Fruit fly (Drosophila melanogaster): ENCODE results near the gene CG42709.
A peak's percentile ranks its signal among the peaks of the same experiment; 100 is the strongest.

The CG42709 gene

DNA sequence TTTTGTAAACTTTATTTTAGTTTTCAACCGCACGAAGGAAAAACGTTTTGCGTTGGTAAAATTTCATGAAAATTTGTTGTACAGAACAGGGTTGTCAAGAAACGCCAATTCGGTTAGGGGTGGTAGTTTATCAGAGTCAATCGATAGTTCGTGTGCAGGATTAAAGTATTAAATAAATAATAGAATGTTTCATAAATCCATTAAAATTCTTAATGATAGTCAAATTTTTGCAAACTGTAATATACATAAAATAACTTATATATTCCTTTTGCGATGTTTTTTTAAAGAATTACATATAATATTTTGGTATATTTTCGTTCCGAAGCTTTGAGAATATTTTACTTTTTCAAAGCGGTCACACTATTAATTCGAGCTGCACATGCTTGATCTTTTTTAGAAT is 23.9 kb downstream of the CG42709 start, which contains the start of the genes Sf3a2 and CG42588 (continued):
- peak; percentile 64 for TF ChIP-seq CG13624 (GFP tag; optimal IDR thresholded peaks at IDR 0.05)
- TF ChIP-seq CG6683 (GFP tag; optimal IDR thresholded peaks at IDR 0.05) = no peak
- no peak for TF ChIP-seq HHEX (GFP tag; optimal IDR thresholded peaks at IDR 0.05)
- no peak for TF ChIP-seq h (optimal IDR thresholded peaks at IDR 0.05)
- TF ChIP-seq Mes4 (GFP tag; optimal IDR thresholded peaks at IDR 0.05) = no peak
- TF ChIP-seq Hey (tag; optimal IDR thresholded peaks at IDR 0.05) = no peak
- TF ChIP-seq dan (GFP tag; IDR thresholded peaks at IDR 0.05) = no peak
- TF ChIP-seq wdn (GFP tag; IDR thresholded peaks at IDR 0.05) = no peak
- no peak for TF ChIP-seq Asciz (GFP tag; optimal IDR thresholded peaks at IDR 0.05)
- no peak for TF ChIP-seq sr (GFP tag; IDR thresholded peaks at IDR 0.05)
- TF ChIP-seq Hr78 (GFP tag; optimal IDR thresholded peaks at IDR 0.05) = no peak
- TF ChIP-seq emc (GFP tag; optimal IDR thresholded peaks at IDR 0.05) = no peak
- TF ChIP-seq Eip74EF (GFP tag; optimal IDR thresholded peaks at IDR 0.05) = no peak
- no peak for TF ChIP-seq Oaz (GFP tag; IDR thresholded peaks at IDR 0.05)
- peak; percentile 57 for TF ChIP-seq CG12942 (GFP tag; optimal IDR thresholded peaks at IDR 0.05)
- no peak for TF ChIP-seq HLHmδ (GFP tag; optimal IDR thresholded peaks at IDR 0.05)
- TF ChIP-seq luna (GFP tag; optimal IDR thresholded peaks at IDR 0.05) = no peak
- TF ChIP-seq Max (GFP tag; optimal IDR thresholded peaks at IDR 0.05) = peak; percentile 73
- no peak for TF ChIP-seq CG5245 (GFP tag; optimal IDR thresholded peaks at IDR 0.05)
- TF ChIP-seq nom (GFP tag; optimal IDR thresholded peaks at IDR 0.05) = no peak
- no peak for TF ChIP-seq prd (optimal IDR thresholded peaks at IDR 0.05)
- peak; percentile 83; the same call in 2 of the 3 replicates for TF ChIP-seq prd (GFP tag; IDR thresholded peaks at IDR 0.05)
- TF ChIP-seq sc (optimal IDR thresholded peaks at IDR 0.05) = no peak
- TF ChIP-seq sc (GFP tag; optimal IDR thresholded peaks at IDR 0.05) = no peak
- TF ChIP-seq CG12219 (GFP tag; optimal IDR thresholded peaks at IDR 0.05) = no peak
- TF ChIP-seq CG2678 (tag; optimal IDR thresholded peaks at IDR 0.05) = no peak
- TF ChIP-seq CG7556 (GFP tag; optimal IDR thresholded peaks at IDR 0.05) = no peak
- TF ChIP-seq CG15011 (GFP tag; optimal IDR thresholded peaks at IDR 0.05) = no peak
- TF ChIP-seq Oli (tag; optimal IDR thresholded peaks at IDR 0.05) = no peak
- no peak for TF ChIP-seq caup (GFP tag; optimal IDR thresholded peaks at IDR 0.05; ENCODE audit: severe bottlenecking)
- TF ChIP-seq Gsc (GFP tag; IDR thresholded peaks at IDR 0.05) = no peak
- peak; percentile 63 for TF ChIP-seq ara (GFP tag; IDR thresholded peaks at IDR 0.05)
- no peak for TF ChIP-seq Deaf1 (tag; optimal IDR thresholded peaks at IDR 0.05)
- peak; percentile 52 for TF ChIP-seq CG33557 (GFP tag; optimal IDR thresholded peaks at IDR 0.05)
- no peak for TF ChIP-seq CG3407 (GFP tag; optimal IDR thresholded peaks at IDR 0.05)
- no peak for TF ChIP-seq ewg (GFP tag; optimal IDR thresholded peaks at IDR 0.05)
- TF ChIP-seq ken (GFP tag; IDR thresholded peaks at IDR 0.05) = peak; percentile 63; the same call in 1 of the 3 replicates
- TF ChIP-seq trh (GFP tag; optimal IDR thresholded peaks at IDR 0.05) = no peak
- TF ChIP-seq corto (GFP tag; optimal IDR thresholded peaks at IDR 0.05) = no peak
- TF ChIP-seq gt (GFP tag; IDR thresholded peaks at IDR 0.05) = no peak
- peak; percentile 75; the same call in 3 of the 4 replicates for TF ChIP-seq Gug (GFP tag; IDR thresholded peaks at IDR 0.05)
- TF ChIP-seq Hand (GFP tag; optimal IDR thresholded peaks at IDR 0.05) = no peak
- TF ChIP-seq hbn (GFP tag; IDR thresholded peaks at IDR 0.05; ENCODE audit: partially characterized antibody) = peak; percentile 80
- TF ChIP-seq Rfx (GFP tag; IDR thresholded peaks at IDR 0.05) = peak; percentile 77; the same call in 1 of the 2 replicates
- no peak for TF ChIP-seq CG8281 (tag; optimal IDR thresholded peaks at IDR 0.05)
- TF ChIP-seq CG4404 (GFP tag; IDR thresholded peaks at IDR 0.05) = peak; percentile 68
- peak; percentile 39; the same call in 1 of the 2 replicates for TF ChIP-seq CG42726 (GFP tag; IDR thresholded peaks at IDR 0.05; ENCODE audit: partially characterized antibody)
- TF ChIP-seq Hmr (GFP tag; optimal IDR thresholded peaks at IDR 0.05) = no peak
- peak; percentile 17 for TF ChIP-seq NC2α (GFP tag; optimal IDR thresholded peaks at IDR 0.05)
- TF ChIP-seq CG16779 (GFP tag; IDR thresholded peaks at IDR 0.05) = no peak
- peak; percentile 83 for TF ChIP-seq unc-4 (GFP tag; IDR thresholded peaks at IDR 0.05; ENCODE audit: partially characterized antibody)
